Fruit fly (Drosophila melanogaster): ENCODE data around the gene CG2926.
A peak's percentile ranks its signal among the peaks of the same experiment; 100 is the strongest.

CG2926 gene

dm6 chr3R:5547464-5547943, 40.7 kb downstream of the CG2926 start, which contains the start of gene CG2519 (continued):
- TF ChIP-seq so (GFP tag; IDR thresholded peaks at IDR 0.05) (peak; percentile 61; the same call in 2 of the 3 replicates), sens-2 (GFP tag; IDR thresholded peaks at IDR 0.05) (no peak), CG8089 (GFP tag; optimal IDR thresholded peaks at IDR 0.05) (peak; percentile 3), CG10267 (tag; optimal IDR thresholded peaks at IDR 0.05) (peak; percentile 57), CHES-1-like (GFP tag; optimal IDR thresholded peaks at IDR 0.05) (peak; percentile 82), CG13424 (tag; optimal IDR thresholded peaks at IDR 0.05) (peak; percentile 61), ssp (GFP tag; IDR thresholded peaks at IDR 0.05) (0 out of 2 replicates have a peak, but pooled peaks have one; percentile 29), Atf6 (GFP tag; IDR thresholded peaks at IDR 0.05) (peak; percentile 49; the same call in 1 of the 2 replicates), CG14710 (tag; optimal IDR thresholded peaks at IDR 0.05) (peak; percentile 82), CG12942 (GFP tag; optimal IDR thresholded peaks at IDR 0.05) (peak; percentile 42), tap (tag; optimal IDR thresholded peaks at IDR 0.05) (no peak), z (GFP tag; IDR thresholded peaks at IDR 0.05) (0 out of 3 replicates have a peak, but pooled peaks have one; percentile 17), dpn (GFP tag; optimal IDR thresholded peaks at IDR 0.05) (peak; percentile 55 to 67), ase (GFP tag; IDR thresholded peaks at IDR 0.05) (peak; percentile 61; the same call in 2 of the 3 replicates), CG9609 (GFP tag; optimal IDR thresholded peaks at IDR 0.05) (peak; percentile 58), CG8944 (GFP tag; optimal IDR thresholded peaks at IDR 0.05) (peak; percentile 45), chn (GFP tag; optimal IDR thresholded peaks at IDR 0.05) (peak; percentile 62), CG14860 (GFP tag; IDR thresholded peaks at IDR 0.05; ENCODE audit: partially characterized antibody) (peak; percentile 87), CG7928 (GFP tag; optimal IDR thresholded peaks at IDR 0.05) (peak; percentile 98), pho (GFP tag; optimal IDR thresholded peaks at IDR 0.05) (peak; percentile 77), CG6254 (GFP tag; optimal IDR thresholded peaks at IDR 0.05) (peak; percentile 21), nerfin-2 (GFP tag; IDR thresholded peaks at IDR 0.05; ENCODE audit: partially characterized antibody) (peak; percentile 79), CG8281 (tag; optimal IDR thresholded peaks at IDR 0.05) (peak; percentile 8), CG33557 (GFP tag; optimal IDR thresholded peaks at IDR 0.05) (no peak), wdn (GFP tag; IDR thresholded peaks at IDR 0.05) (peak; percentile 77; the same call in 1 of the 2 replicates), CG3281 (GFP tag; optimal IDR thresholded peaks at IDR 0.05) (no peak), Neu2 (GFP tag; optimal IDR thresholded peaks at IDR 0.05; ENCODE audit: borderline replicate concordance) (no peak), HmgD (GFP tag; optimal IDR thresholded peaks at IDR 0.05) (peak; percentile 78), CG32532 (GFP tag; IDR thresholded peaks at IDR 0.05) (peak; percentile 81), kay (GFP tag; optimal IDR thresholded peaks at IDR 0.05) (no peak), emc (GFP tag; optimal IDR thresholded peaks at IDR 0.05) (peak; percentile 47), da (GFP tag; optimal IDR thresholded peaks at IDR 0.05) (peak; percentile 53), Pdp1 (GFP tag; optimal IDR thresholded peaks at IDR 0.05) (peak in 1 of 2 experiments; percentile 45), Awh (GFP tag; IDR thresholded peaks at IDR 0.05) (0 out of 2 replicates have a peak, but pooled peaks have one; percentile 9), CG10543 (GFP tag; optimal IDR thresholded peaks at IDR 0.05) (peak; percentile 61), Hr51 (GFP tag; optimal IDR thresholded peaks at IDR 0.05) (peak in 1 of 2 experiments; percentile 51), crp (GFP tag; optimal IDR thresholded peaks at IDR 0.05) (peak in 1 of 2 experiments; percentile 23), Lpt (GFP tag; optimal IDR thresholded peaks at IDR 0.05) (no peak), Dbx (GFP tag; IDR thresholded peaks at IDR 0.05) (peak; percentile 71), CG7786 (GFP tag; optimal IDR thresholded peaks at IDR 0.05) (peak; percentile 58), crol (GFP tag; IDR thresholded peaks at IDR 0.05) (no peak), sens (GFP tag) (peak; percentile 91), bcd (GFP tag; optimal IDR thresholded peaks at IDR 0.05) (no peak), usp (GFP tag; optimal IDR thresholded peaks at IDR 0.05) (no peak), ac (GFP tag; optimal IDR thresholded peaks at IDR 0.05) (peak; percentile 10), CG10209 (GFP tag; optimal IDR thresholded peaks at IDR 0.05) (peak; percentile 15), CG10979 (tag; optimal IDR thresholded peaks at IDR 0.05) (peak; percentile 43), bab2 (GFP tag; optimal IDR thresholded peaks at IDR 0.05) (peak; percentile 55), CG7372 (GFP tag; IDR thresholded peaks at IDR 0.05) (peak; percentile 45; the same call in 1 of the 2 replicates), Chrac-16 (GFP tag; optimal IDR thresholded peaks at IDR 0.05) (peak; percentile 49)
